Worm (Caenorhabditis elegans) whole organism, young adult: Measurements from ENCODE around the gene T21H3.1.
A peak's percentile ranks its signal among the peaks of the same experiment; 100 is the strongest.

Experiments used
- B0019.2 ChIP-seq: fragments of 200-800 bp; sonication (Bioruptor generic); conservative IDR thresholded peaks from 2 replicates; pipeline ENCODE4 v1.3.6; 2022; ENCODE audit warnings: missing genetic modification reagents, missing genetic modification characterization, missing compliant biosample characterization
- B0261.1 ChIP-seq: sonication (generic microtip); optimal IDR thresholded peaks from 2 replicates; lab custom pipeline; 2016; ENCODE audit warnings: mild to moderate bottlenecking, missing genetic modification characterization, moderate library complexity, missing compliant biosample characterization
- C06A6.2 ChIP-seq: fragments of 200-800 bp; sonication (Bioruptor generic); conservative IDR thresholded peaks from 2 replicates; pipeline ENCODE4 v1.3.6; 2022; ENCODE audit warnings: missing genetic modification characterization, missing compliant biosample characterization
- F49E8.2 ChIP-seq: sonication (generic microtip); optimal IDR thresholded peaks from 3 replicates; lab custom pipeline; 2017; ENCODE audit warnings: missing genetic modification characterization, mild to moderate bottlenecking, missing compliant biosample characterization, antibody characterized with exemption, moderate library complexity; ENCODE audit not compliant: insufficient read depth
- F52B5.7 ChIP-seq: sonication (generic microtip); optimal IDR thresholded peaks from 2 replicates; lab custom pipeline; 2016; ENCODE audit warnings: mild to moderate bottlenecking, missing genetic modification characterization, missing compliant biosample characterization
- F57A8.1 ChIP-seq: fragments of 200-800 bp; sonication (Bioruptor generic); optimal IDR thresholded peaks from 2 replicates; lab custom pipeline; 2018; ENCODE audit warnings: mild to moderate bottlenecking, missing genetic modification characterization, moderate library complexity, missing compliant biosample characterization
- K12H6.12 ChIP-seq: fragments of 200-800 bp; sonication (Bioruptor generic); optimal IDR thresholded peaks from 2 replicates; lab custom pipeline; 2018; ENCODE audit warnings: mild to moderate bottlenecking, missing genetic modification characterization, missing compliant biosample characterization
- Y56A3A.18 ChIP-seq: fragments of 200-800 bp; sonication (Bioruptor generic); IDR thresholded peaks from 2 replicates; pipeline ENCODE4 v1.3.6; 2022; ENCODE audit warnings: missing genetic modification reagents, missing genetic modification characterization, missing compliant biosample characterization
- Y95B8A.8 ChIP-seq: fragments of 200-800 bp; sonication (Bioruptor generic); IDR thresholded peaks from 2 replicates; pipeline ENCODE4 v1.3.6; 2022; ENCODE audit warnings: missing genetic modification reagents, missing genetic modification characterization, missing compliant biosample characterization
- athp-1 ChIP-seq: sonication (generic microtip); optimal IDR thresholded peaks from 2 replicates; lab custom pipeline; 2017; ENCODE audit warnings: mild to moderate bottlenecking, missing genetic modification characterization, missing compliant biosample characterization
- attf-5 ChIP-seq: fragments of 200-800 bp; sonication (Bioruptor generic); optimal IDR thresholded peaks from 2 replicates; lab custom pipeline; 2018; ENCODE audit warnings: mild to moderate bottlenecking, missing genetic modification characterization, missing compliant biosample characterization
- cebp-1 ChIP-seq, 2 experiments: fragments of 200-800 bp in 1 of 2; sonication (Bioruptor generic) in 1 of 2; sonication (generic microtip) in 1 of 2; IDR thresholded peaks in 1 of 2; optimal IDR thresholded peaks in 1 of 2; 2 replicates each; pipeline versions ENCODE4 v1.3.6 to Lab custom; 2017 to 2022; ENCODE audit warnings: missing compliant biosample characterization in 2 of 2, missing genetic modification characterization in 2 of 2, mild to moderate bottlenecking in 1 of 2, missing genetic modification reagents in 1 of 2, moderate library complexity in 1 of 2
- ceh-27 ChIP-seq: fragments of 200-800 bp; sonication (Bioruptor generic); optimal IDR thresholded peaks from 2 replicates; lab custom pipeline; 2018; ENCODE audit warnings: mild to moderate bottlenecking, missing genetic modification characterization, moderate library complexity, missing compliant biosample characterization
- die-1 ChIP-seq: sonication (generic microtip); optimal IDR thresholded peaks from 2 replicates; lab custom pipeline; 2016; ENCODE audit warnings: missing genotype, mild to moderate bottlenecking, missing genetic modification characterization, missing compliant biosample characterization
- egrh-3 ChIP-seq: fragments of 200-800 bp; sonication (Bioruptor generic); IDR thresholded peaks from 2 replicates; pipeline ENCODE4 v1.3.6; 2022; ENCODE audit warnings: missing genetic modification reagents, missing genetic modification characterization, missing compliant biosample characterization
- hrde-1 ChIP-seq: sonication (generic microtip); optimal IDR thresholded peaks from 2 replicates; lab custom pipeline; 2016; ENCODE audit warnings: missing genetic modification characterization, mild to moderate bottlenecking, missing compliant biosample characterization, moderate library complexity, missing genotype, missing genetic modification reagents, borderline replicate concordance
- hsf-1 ChIP-seq: fragments of 200-800 bp; sonication (Bioruptor generic); IDR thresholded peaks from 2 replicates; pipeline ENCODE4 v1.3.6; 2022; ENCODE audit warnings: missing genetic modification reagents, missing genetic modification characterization, missing compliant biosample characterization
- lin-26 ChIP-seq: fragments of 200-800 bp; sonication (Bioruptor generic); IDR thresholded peaks from 2 replicates; pipeline ENCODE4 v1.3.6; 2022; ENCODE audit warnings: missing genetic modification reagents, missing genetic modification characterization, missing compliant biosample characterization
- lin-35 ChIP-seq, 3 experiments: fragments of 150-350 bp in 2 of 3; sonication (generic microtip) in 1 of 3; optimal IDR thresholded peaks; 2 replicates each; lab custom pipeline; 2014 to 2018; ENCODE audit warnings: missing biosample characterization in 3 of 3, missing genetic modification characterization in 3 of 3, missing genetic modification reagents in 3 of 3
- lin-40 ChIP-seq: sonication (generic microtip); optimal IDR thresholded peaks from 2 replicates; lab custom pipeline; 2016; ENCODE audit warnings: missing genetic modification characterization, mild to moderate bottlenecking, missing compliant biosample characterization, missing genotype, missing genetic modification reagents
- lin-54 ChIP-seq: fragments of 200-800 bp; sonication (Bioruptor generic); optimal IDR thresholded peaks from 2 replicates; lab custom pipeline; 2018; ENCODE audit warnings: mild to moderate bottlenecking, missing genetic modification characterization, missing compliant biosample characterization
- lir-1 ChIP-seq: fragments of 200-800 bp; sonication (Bioruptor generic); conservative IDR thresholded peaks from 2 replicates; pipeline ENCODE4 v1.3.6; 2022; ENCODE audit warnings: missing genetic modification reagents, missing genetic modification characterization, missing compliant biosample characterization
- mxl-1 ChIP-seq: sonication (generic microtip); optimal IDR thresholded peaks from 2 replicates; lab custom pipeline; 2016; ENCODE audit warnings: missing genetic modification characterization, missing compliant biosample characterization
- nfya-1 ChIP-seq: sonication (generic microtip); optimal IDR thresholded peaks from 2 replicates; lab custom pipeline; 2017; ENCODE audit warnings: antibody characterized with exemption, missing compliant biosample characterization, missing genetic modification characterization, borderline replicate concordance; ENCODE audit not compliant: insufficient read depth
- nhr-27 ChIP-seq: fragments of 200-800 bp; sonication (Bioruptor generic); optimal IDR thresholded peaks from 2 replicates; lab custom pipeline; 2018; ENCODE audit warnings: mild to moderate bottlenecking, missing genetic modification characterization, moderate library complexity, missing compliant biosample characterization
- nhr-80 ChIP-seq: sonication (generic microtip); optimal IDR thresholded peaks from 2 replicates; lab custom pipeline; 2016; ENCODE audit warnings: missing genetic modification characterization, missing compliant biosample characterization
- rec-8 ChIP-seq, 2 experiments: sonication (generic microtip); optimal IDR thresholded peaks; 2 replicates each; lab custom pipeline; 2016; ENCODE audit warnings: mild to moderate bottlenecking in 2 of 2, missing genetic modification characterization in 2 of 2, missing genetic modification reagents in 2 of 2, missing genotype in 2 of 2, missing biosample characterization in 1 of 2, missing compliant biosample characterization in 1 of 2, moderate library complexity in 1 of 2
- repo-1 ChIP-seq: sonication (generic microtip); optimal IDR thresholded peaks from 2 replicates; lab custom pipeline; 2017; ENCODE audit warnings: mild to moderate bottlenecking, missing genetic modification characterization, missing compliant biosample characterization
- snpc-1.3 ChIP-seq: sonication (generic microtip); optimal IDR thresholded peaks from 2 replicates; lab custom pipeline; 2017; ENCODE audit warnings: missing genetic modification characterization, mild to moderate bottlenecking, missing compliant biosample characterization, antibody characterized with exemption, moderate library complexity, missing genotype, missing genetic modification reagents; ENCODE audit not compliant: insufficient read depth
- tbx-9 ChIP-seq: sonication (generic microtip); optimal IDR thresholded peaks from 2 replicates; lab custom pipeline; 2016; ENCODE audit warnings: borderline replicate concordance, missing genetic modification characterization, inconsistent platforms, missing compliant biosample characterization
- zfh-2 ChIP-seq: fragments of 200-800 bp; sonication (Bioruptor generic); conservative IDR thresholded peaks from 2 replicates; pipeline ENCODE4 v1.3.6; 2022; ENCODE audit warnings: missing genetic modification reagents, missing genetic modification characterization, missing compliant biosample characterization
- ztf-25 ChIP-seq: fragments of 200-800 bp; sonication (Bioruptor generic); IDR thresholded peaks from 2 replicates; pipeline ENCODE4 v1.3.6; 2022; ENCODE audit warnings: missing genetic modification reagents, missing genetic modification characterization, missing compliant biosample characterization
- ztf-26 ChIP-seq: sonication (generic microtip); optimal IDR thresholded peaks from 2 replicates; lab custom pipeline; 2017; ENCODE audit warnings: missing genetic modification characterization, missing compliant biosample characterization

Gene T21H3.1

DNA sequence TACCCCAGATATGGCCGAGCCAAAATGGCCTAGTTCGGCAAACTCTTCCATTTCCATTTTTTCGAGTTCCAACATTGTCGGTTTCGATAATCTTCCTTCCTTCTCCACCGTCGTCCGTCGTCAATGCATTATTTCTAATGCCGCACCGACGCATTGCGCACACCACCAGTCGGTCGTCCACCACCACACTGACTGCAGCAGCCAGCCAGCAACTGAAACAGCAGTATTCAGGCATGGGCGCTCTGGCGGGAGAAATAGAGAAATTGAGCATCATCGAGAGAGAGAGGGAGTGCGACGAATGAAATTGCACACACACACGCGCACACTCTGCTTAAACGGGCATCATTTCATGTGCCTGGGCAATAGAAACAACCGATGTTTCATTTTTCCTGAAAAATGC, 22.6 kb upstream of the T21H3.1 start (continued):
- TF ChIP-seq B0019.2 (GFP tag; lab: Robert Waterston, UW) (no peak), ztf-26 (tag; lab: Kevin White, UChicago) (no peak), ceh-27 (GFP tag; lab: Kevin White, UChicago) (peak; percentile 74), F52B5.7 (tag; lab: Kevin White, UChicago) (no peak), athp-1 (tag; lab: Kevin White, UChicago) (no peak), die-1 (tag; lab: Kevin White, UChicago) (peak; percentile 18)

DNA sequence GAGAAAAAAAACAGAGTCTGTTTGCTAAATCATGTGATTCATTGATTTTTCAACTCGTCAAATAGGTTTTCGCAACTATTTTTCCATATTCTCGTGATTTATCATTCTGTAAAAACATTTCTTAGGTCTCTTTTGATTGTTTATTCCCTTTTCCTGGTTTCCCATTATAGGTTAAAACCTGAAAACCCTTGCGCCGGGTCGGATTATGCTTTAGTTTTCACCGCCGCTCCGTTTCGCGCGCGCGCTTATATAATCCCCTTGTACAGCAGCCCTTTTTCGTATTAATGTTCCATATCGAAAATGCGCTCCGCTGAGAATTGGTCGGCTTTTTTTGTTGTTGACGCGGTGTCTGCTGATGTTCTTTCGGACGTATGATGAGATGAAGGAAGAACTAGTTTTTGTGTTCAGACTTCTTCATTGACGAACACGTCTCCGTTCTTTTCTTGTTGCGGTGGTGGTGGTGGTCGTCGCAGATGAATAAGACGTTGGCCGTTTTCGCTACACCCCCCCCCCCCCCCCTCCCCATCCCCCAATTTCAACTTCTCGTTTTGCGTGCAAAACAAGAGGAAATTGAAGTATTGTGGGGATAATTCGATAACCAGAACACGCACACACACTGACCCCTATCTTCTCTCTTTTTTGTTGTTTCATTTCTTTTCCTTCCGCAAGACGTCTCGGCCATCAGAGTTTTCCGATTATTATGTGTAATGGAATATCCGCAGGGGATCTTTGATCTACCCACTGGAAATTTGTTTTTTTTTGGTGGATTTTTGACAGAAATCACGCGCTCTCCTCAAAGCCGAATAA, 21.8 kb upstream of the T21H3.1 start:
- TF ChIP-seq B0261.1 (tag; lab: Kevin White, UChicago), result no peak
- no peak for TF ChIP-seq nfya-1 (tag; lab: Kevin White, UChicago)
- TF ChIP-seq egrh-3, result peak; percentile 40; the same call in 1 of the 2 replicates
- TF ChIP-seq nhr-27 (tag; lab: Kevin White, UChicago), result peak; percentile 14
- peak; percentile 30 for TF ChIP-seq ztf-26 (tag; lab: Kevin White, UChicago)
- TF ChIP-seq K12H6.12 (tag; lab: Kevin White, UChicago), result no peak
- TF ChIP-seq lin-35 (GFP tag; optimal IDR thresholded peaks at IDR 0.05; lab: Kevin White, UChicago), result peak in 1 of 3 experiments; percentile 28
- TF ChIP-seq hsf-1 (GFP tag; lab: Robert Waterston, UW), result peak; percentile 43; the same call in 1 of the 2 replicates
- peak; percentile 42; the same call in 1 of the 2 replicates for TF ChIP-seq zfh-2 (GFP tag; lab: Robert Waterston, UW)
- TF ChIP-seq cebp-1 (GFP tag; IDR thresholded peaks at IDR 0.05; lab: Robert Waterston, UW), result no peak
- peak; percentile 8 for TF ChIP-seq cebp-1 (tag; optimal IDR thresholded peaks at IDR 0.05; lab: Kevin White, UChicago)
- TF ChIP-seq repo-1 (tag; lab: Kevin White, UChicago), result peak; percentile 10
- TF ChIP-seq ceh-27 (GFP tag; lab: Kevin White, UChicago), result peak; percentile 44
- no peak for TF ChIP-seq ztf-25 (GFP tag; lab: Robert Waterston, UW)
- TF ChIP-seq lin-54, result peak; percentile 5

DNA sequence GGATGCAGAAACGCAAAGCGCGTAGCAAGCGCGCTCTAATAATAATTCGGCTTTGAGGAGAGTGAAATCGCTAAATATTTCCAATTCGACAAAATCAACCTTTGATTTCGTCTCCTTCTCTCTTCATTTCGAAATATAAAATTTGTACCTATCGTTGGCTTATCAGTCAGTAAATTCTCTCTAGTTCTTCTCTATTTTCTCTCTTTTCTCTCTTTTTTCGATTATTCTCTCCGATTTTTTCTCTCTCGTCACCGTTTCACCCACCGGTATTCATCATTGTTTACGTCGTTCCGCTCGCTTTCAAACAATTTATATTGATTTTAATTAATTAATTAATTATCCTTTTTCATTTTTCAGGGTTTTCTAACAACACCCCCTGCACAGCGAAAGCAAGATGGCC, 20.6 kb upstream of the T21H3.1 start, which contains the start of gene cmd-1:
TSS of gene cmd-1 (plus strand) at position 358 of the 400 bp plus-strand sequence.
- TF ChIP-seq F57A8.1 (GFP tag; lab: Kevin White, UChicago) (no peak), hrde-1 (tag; lab: Kevin White, UChicago) (no peak), tbx-9 (tag; lab: Kevin White, UChicago) (no peak), mxl-1 (no peak), cebp-1 (GFP tag; IDR thresholded peaks at IDR 0.05; lab: Robert Waterston, UW) (peak; percentile 36; the same call in 1 of the 2 replicates), cebp-1 (tag; optimal IDR thresholded peaks at IDR 0.05; lab: Kevin White, UChicago) (peak; percentile 72), snpc-1.3 (tag; lab: Kevin White, UChicago) (no peak), nhr-80 (tag; lab: Kevin White, UChicago) (peak; percentile 54), F52B5.7 (tag; lab: Kevin White, UChicago) (no peak), Y95B8A.8 (GFP tag; lab: Robert Waterston, UW) (0 out of 2 replicates have a peak, but pooled peaks have one; percentile 35), lin-40 (tag; lab: Kevin White, UChicago) (peak; percentile 9), C06A6.2 (GFP tag; lab: Robert Waterston, UW) (no peak), attf-5 (GFP tag; lab: Kevin White, UChicago) (peak; percentile 48), lin-35 (GFP tag; optimal IDR thresholded peaks at IDR 0.05; lab: Kevin White, UChicago) (no peak), lir-1 (no peak)

- TF ChIP-seq Y56A3A.18 (GFP tag; lab: Robert Waterston, UW) (0 out of 2 replicates have a peak, but pooled peaks have one; percentile 12), F49E8.2 (tag; lab: Kevin White, UChicago) (no peak), lin-26 (GFP tag; lab: Robert Waterston, UW) (no peak), rec-8 (tag; optimal IDR thresholded peaks at IDR 0.05; lab: Kevin White, UChicago) (no peak)
Measured at ce11 chrV:1156431-1156830, 20.1 kb upstream of the T21H3.1 start.
